Worm (Caenorhabditis elegans): Measurements from ENCODE around the gene try-1.
"Not testable (repeated sequence)": the region's sequence is repeated elsewhere in the genome, so short reads cannot be mapped to it uniquely, and the experiment has no call there.

try-1 gene

ce11 chrII:4904277-4904676, 45.0 kb downstream of the try-1 start (continued):
- TF ChIP-seq vab-15 (tag; optimal IDR thresholded peaks at IDR 0.05) (no peak), C04F5.9 (tag; optimal IDR thresholded peaks at IDR 0.05) (no peak), ceh-8 (GFP tag; optimal IDR thresholded peaks at IDR 0.05) (no peak), unc-130 (tag; optimal IDR thresholded peaks at IDR 0.05) (no peak), nhr-11 (tag; optimal IDR thresholded peaks at IDR 0.05) (no peak), ceh-82 (tag; optimal IDR thresholded peaks at IDR 0.05) (peak; percentile 30 to 61 (median 42)), snu-23 (GFP tag; optimal IDR thresholded peaks at IDR 0.05) (peak; percentile 77), tlp-1 (tag; optimal IDR thresholded peaks at IDR 0.05) (no peak), nhr-77 (tag; optimal IDR thresholded peaks at IDR 0.05) (peak; percentile 31), alr-1 (tag; optimal IDR thresholded peaks at IDR 0.05; ENCODE audit: borderline replicate concordance) (no peak), nhr-19 (GFP tag; conservative IDR thresholded peaks at IDR 0.05) (peak; percentile 61), skn-1 (tag; optimal IDR thresholded peaks at IDR 0.05) (peak; percentile 85), tbx-2 (tag; optimal IDR thresholded peaks at IDR 0.05) (peak; percentile 67), snpc-4 (tag; optimal IDR thresholded peaks at IDR 0.05) (peak; percentile 39), elt-2 (tag; optimal IDR thresholded peaks at IDR 0.05) (peak; percentile 23), fkh-10 (GFP tag; optimal IDR thresholded peaks at IDR 0.05) (peak; percentile 23), elt-3 (tag; optimal IDR thresholded peaks at IDR 0.05) (peak in 1 of 6 experiments; percentile 24), egl-27 (tag; optimal IDR thresholded peaks at IDR 0.05) (no peak), lin-14 (GFP tag; optimal IDR thresholded peaks at IDR 0.05) (peak; percentile 87), nhr-71 (tag; optimal IDR thresholded peaks at IDR 0.05) (peak; percentile 80), fos-1 (tag; optimal IDR thresholded peaks at IDR 0.05) (peak; percentile 41), jun-1 (tag; optimal IDR thresholded peaks at IDR 0.05) (peak; percentile 56), C34B4.2 (tag; optimal IDR thresholded peaks at IDR 0.05) (no peak), hlh-4 (tag; optimal IDR thresholded peaks at IDR 0.05) (no peak), nhr-237 (tag; optimal IDR thresholded peaks at IDR 0.05) (no peak), ets-5 (GFP tag; IDR thresholded peaks at IDR 0.05) (no peak), unc-86 (tag; optimal IDR thresholded peaks at IDR 0.05) (peak; percentile 40), ceh-90 (tag; optimal IDR thresholded peaks at IDR 0.05) (no peak), egl-13 (tag; optimal IDR thresholded peaks at IDR 0.05) (peak; percentile 4), lin-15B (tag; optimal IDR thresholded peaks at IDR 0.05) (peak; percentile 34), ztf-11 (tag; optimal IDR thresholded peaks at IDR 0.05) (no peak), swsn-7 (tag; optimal IDR thresholded peaks at IDR 0.05) (peak; percentile 60), pag-3 (tag; optimal IDR thresholded peaks at IDR 0.05; ENCODE audit: borderline replicate concordance, insufficient read depth) (no peak), mab-9 (GFP tag; IDR thresholded peaks at IDR 0.05) (no peak), sox-4 (tag; optimal IDR thresholded peaks at IDR 0.05) (no peak)

ce11 chrII:4903696-4904095, 45.6 kb downstream of the try-1 start, which contains the start of gene sgt-1:
Gene sgt-1, minus strand, starts transcription at chrII:4903796.
- TF ChIP-seq pqm-1 (tag; optimal IDR thresholded peaks at IDR 0.05); isw-1 (GFP tag; IDR thresholded peaks at IDR 0.05); vab-15 (tag; optimal IDR thresholded peaks at IDR 0.05): not testable (repeated sequence)

ce11 chrII:4902035-4902434, 47.3 kb downstream of the try-1 start, which contains the start of gene R05F9.9:
Gene R05F9.9, minus strand, starts transcription at chrII:4902100.
- TF ChIP-seq vab-15 (tag; optimal IDR thresholded peaks at IDR 0.05) (no peak), unc-98 (GFP tag; IDR thresholded peaks at IDR 0.05) (no peak), unc-62 (GFP tag; optimal IDR thresholded peaks at IDR 0.05) (no peak), nhr-77 (tag; optimal IDR thresholded peaks at IDR 0.05) (no peak), nhr-12 (tag; optimal IDR thresholded peaks at IDR 0.05) (no peak), mep-1 (tag; optimal IDR thresholded peaks at IDR 0.05) (peak; percentile 62), dpl-1 (GFP tag; optimal IDR thresholded peaks at IDR 0.05) (peak; percentile 24 to 73 (median 28)), fos-1 (tag; optimal IDR thresholded peaks at IDR 0.05) (no peak), pag-3 (tag; optimal IDR thresholded peaks at IDR 0.05; ENCODE audit: borderline replicate concordance, insufficient read depth) (no peak), ztf-4 (tag; optimal IDR thresholded peaks at IDR 0.05) (no peak), xbp-1 (tag; optimal IDR thresholded peaks at IDR 0.05) (peak; percentile 7), jun-1 (tag; optimal IDR thresholded peaks at IDR 0.05) (no peak), C16A3.4 (tag; optimal IDR thresholded peaks at IDR 0.05) (no peak), egl-27 (tag; optimal IDR thresholded peaks at IDR 0.05) (no peak), dsc-1 (tag; optimal IDR thresholded peaks at IDR 0.05) (no peak), pqm-1 (tag; optimal IDR thresholded peaks at IDR 0.05) (no peak), aly-2 (tag; optimal IDR thresholded peaks at IDR 0.05) (peak; percentile 24), ceh-63 (GFP tag; optimal IDR thresholded peaks at IDR 0.05) (no peak), grh-1 (GFP tag; IDR thresholded peaks at IDR 0.05) (no peak), sptf-1 (tag; optimal IDR thresholded peaks at IDR 0.05) (no peak), zag-1 (tag; optimal IDR thresholded peaks at IDR 0.05) (no peak)

All from whole organism, L1 larva.